Fruit fly (Drosophila melanogaster): ENCODE measurements around the gene vap.

DNA sequence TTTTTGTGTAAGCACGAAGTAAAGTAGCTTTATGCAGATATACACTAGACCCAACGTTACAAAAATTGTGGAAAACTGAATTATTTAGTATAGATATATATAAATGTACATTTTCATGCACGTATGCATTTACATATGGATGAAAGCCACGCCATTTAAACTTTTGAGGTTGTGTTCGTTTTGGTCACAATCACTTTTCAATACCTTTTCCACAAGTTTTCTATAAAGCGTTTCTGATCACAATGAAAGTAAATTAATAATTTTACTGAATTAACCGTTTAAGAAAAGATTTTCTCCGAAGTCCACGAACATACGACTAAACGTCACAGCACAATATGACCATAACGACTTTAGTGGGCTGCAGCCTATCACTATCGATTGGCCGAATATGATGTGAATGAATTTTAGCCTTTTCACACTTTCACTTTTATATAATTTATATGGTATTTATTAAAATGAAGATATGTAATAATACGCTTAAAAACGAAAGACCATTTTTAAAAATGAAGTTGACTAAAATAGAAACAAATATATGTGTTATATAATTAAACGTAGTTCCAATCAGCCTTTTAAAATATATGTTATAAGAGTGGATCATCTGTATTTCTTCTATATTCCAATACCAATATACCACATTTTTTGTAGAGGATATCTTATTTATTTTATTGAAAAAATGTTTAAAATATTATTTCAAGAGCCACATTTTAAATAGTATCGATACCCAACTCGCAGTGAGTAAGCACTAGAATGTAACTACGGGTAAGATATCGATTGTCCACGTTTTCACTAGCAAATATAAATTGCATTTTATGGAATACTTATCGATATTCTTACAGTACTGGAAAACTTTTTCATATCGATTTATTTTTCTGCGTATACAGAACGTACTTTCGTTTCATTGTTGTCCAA, 13.7 kb downstream of the vap start, which contains the start of the genes CG46312, eIF5 and exd:
- TF ChIP-seq ham (GFP tag; IDR thresholded peaks at IDR 0.05) (no peak), Dll (GFP tag; IDR thresholded peaks at IDR 0.05; ENCODE audit: partially characterized antibody) (peak; percentile 69), emc (GFP tag; optimal IDR thresholded peaks at IDR 0.05) (no peak), PHDP (tag; optimal IDR thresholded peaks at IDR 0.05) (no peak), Hr39 (optimal IDR thresholded peaks at IDR 0.05) (no peak)

Measured in whole organism, embryonic.